Worm (Caenorhabditis elegans) whole organism, late embryonic: Measurements from ENCODE around the gene valv-1.

ENCODE experiments used
- C08G9.2 ChIP-seq: sonication (generic microtip); optimal IDR thresholded peaks from 2 replicates; lab custom pipeline; 2016; ENCODE audit warnings: mild to moderate bottlenecking, missing genetic modification characterization, moderate library complexity, missing compliant biosample characterization
- F13H6.1 ChIP-seq: sonication (generic microtip); optimal IDR thresholded peaks from 2 replicates; lab custom pipeline; 2016; ENCODE audit warnings: missing genetic modification characterization, missing compliant biosample characterization
- K09A11.1 ChIP-seq: sonication (generic microtip); optimal IDR thresholded peaks from 2 replicates; lab custom pipeline; 2017; ENCODE audit warnings: antibody characterized with exemption, mild to moderate bottlenecking, missing genetic modification characterization, missing compliant biosample characterization; ENCODE audit not compliant: insufficient read depth
- ceh-2 ChIP-seq: sonication (generic microtip); optimal IDR thresholded peaks from 2 replicates; lab custom pipeline; 2016; ENCODE audit warnings: missing genotype, missing genetic modification characterization, missing compliant biosample characterization
- ceh-22 ChIP-seq: sonication (generic microtip); optimal IDR thresholded peaks from 2 replicates; lab custom pipeline; 2017; ENCODE audit warnings: missing biosample characterization, missing genetic modification characterization
- ceh-24 ChIP-seq: sonication (generic microtip); optimal IDR thresholded peaks from 2 replicates; lab custom pipeline; 2016; ENCODE audit warnings: mild to moderate bottlenecking, missing genetic modification characterization, missing compliant biosample characterization
- ceh-45 ChIP-seq: fragments of 200-800 bp; sonication (Bioruptor generic); IDR thresholded peaks from 2 replicates; pipeline ENCODE4 v1.3.6; 2022; ENCODE audit warnings: missing genetic modification reagents, missing genetic modification characterization, missing compliant biosample characterization
- ceh-48 ChIP-seq: sonication (generic microtip); optimal IDR thresholded peaks from 2 replicates; lab custom pipeline; 2016; ENCODE audit warnings: missing genetic modification characterization, inconsistent platforms, missing compliant biosample characterization
- ceh-6 ChIP-seq: fragments of 200-800 bp; sonication (Bioruptor generic); optimal IDR thresholded peaks from 2 replicates; lab custom pipeline; 2018; ENCODE audit warnings: mild to moderate bottlenecking, missing genetic modification characterization, missing compliant biosample characterization
- ceh-9 ChIP-seq: sonication (generic microtip); optimal IDR thresholded peaks from 2 replicates; lab custom pipeline; 2016; ENCODE audit warnings: mild to moderate bottlenecking, missing genetic modification characterization, inconsistent platforms, missing compliant biosample characterization
- che-1 ChIP-seq: sonication (generic microtip); optimal IDR thresholded peaks from 2 replicates; lab custom pipeline; 2016; ENCODE audit warnings: mild to moderate bottlenecking, missing genetic modification characterization, missing compliant biosample characterization
- dmd-4 ChIP-seq: sonication (generic microtip); optimal IDR thresholded peaks from 2 replicates; lab custom pipeline; 2016; ENCODE audit warnings: borderline replicate concordance, missing genetic modification characterization, missing compliant biosample characterization
- elt-2 ChIP-seq: sonication (generic microtip); optimal IDR thresholded peaks from 2 replicates; lab custom pipeline; 2016; ENCODE audit warnings: missing genetic modification reagents, missing genetic modification characterization, missing compliant biosample characterization
- ets-4 ChIP-seq: sonication (generic microtip); optimal IDR thresholded peaks from 2 replicates; lab custom pipeline; 2016; ENCODE audit warnings: missing genetic modification characterization, missing compliant biosample characterization
- gmeb-2 ChIP-seq: sonication (generic microtip); optimal IDR thresholded peaks from 2 replicates; lab custom pipeline; 2016; ENCODE audit warnings: missing genetic modification characterization, inconsistent platforms, missing compliant biosample characterization
- hlh-13 ChIP-seq: fragments of 200-800 bp; sonication (Bioruptor generic); optimal IDR thresholded peaks from 2 replicates; lab custom pipeline; 2018; ENCODE audit warnings: mild to moderate bottlenecking, missing genetic modification characterization, missing compliant biosample characterization
- hlh-15 ChIP-seq: sonication (generic microtip); optimal IDR thresholded peaks from 2 replicates; lab custom pipeline; 2016; ENCODE audit warnings: missing genetic modification characterization, missing compliant biosample characterization
- hlh-6 ChIP-seq: sonication (generic microtip); optimal IDR thresholded peaks from 2 replicates; lab custom pipeline; 2016; ENCODE audit warnings: missing genotype, missing genetic modification characterization, missing compliant biosample characterization
- hlh-8 ChIP-seq: sonication (generic microtip); optimal IDR thresholded peaks from 2 replicates; lab custom pipeline; 2016; ENCODE audit warnings: missing genotype, missing genetic modification characterization, missing compliant biosample characterization
- lim-6 ChIP-seq: sonication (generic microtip); optimal IDR thresholded peaks from 2 replicates; lab custom pipeline; 2016; ENCODE audit warnings: missing genetic modification characterization, missing compliant biosample characterization
- lin-11 ChIP-seq: fragments of 200-800 bp; sonication (Bioruptor generic); optimal IDR thresholded peaks from 2 replicates; lab custom pipeline; 2018; ENCODE audit warnings: mild to moderate bottlenecking, missing genetic modification characterization, missing compliant biosample characterization
- nfya-1 ChIP-seq: sonication (generic microtip); optimal IDR thresholded peaks from 2 replicates; lab custom pipeline; 2017; ENCODE audit warnings: missing genetic modification characterization, mild to moderate bottlenecking, missing compliant biosample characterization, antibody characterized with exemption, moderate library complexity
- nhr-232 ChIP-seq: sonication (generic microtip); optimal IDR thresholded peaks from 2 replicates; lab custom pipeline; 2016; ENCODE audit warnings: missing genetic modification characterization, missing compliant biosample characterization
- pat-9 ChIP-seq: fragments of 200-800 bp; sonication (Bioruptor generic); optimal IDR thresholded peaks from 2 replicates; lab custom pipeline; 2018; ENCODE audit warnings: mild to moderate bottlenecking, missing genetic modification characterization, moderate library complexity, missing compliant biosample characterization
- pax-1 ChIP-seq: fragments of 150-350 bp; optimal IDR thresholded peaks from 2 replicates; lab custom pipeline; 2014; ENCODE audit warnings: missing biosample characterization, missing genetic modification characterization
- pros-1 ChIP-seq: fragments of 150-350 bp; optimal IDR thresholded peaks from 2 replicates; lab custom pipeline; 2014; ENCODE audit warnings: missing biosample characterization, missing genetic modification reagents, missing genetic modification characterization
- rnt-1 ChIP-seq: sonication (generic microtip); optimal IDR thresholded peaks from 2 replicates; lab custom pipeline; 2016; ENCODE audit warnings: missing genetic modification characterization, missing compliant biosample characterization
- sdc-2 ChIP-seq: sonication (generic microtip); optimal IDR thresholded peaks from 2 replicates; lab custom pipeline; 2016; ENCODE audit warnings: missing genotype, missing genetic modification characterization, missing compliant biosample characterization
- tbx-7 ChIP-seq: sonication (generic microtip); optimal IDR thresholded peaks from 2 replicates; lab custom pipeline; 2016; ENCODE audit warnings: missing genotype, missing genetic modification characterization, missing compliant biosample characterization
- unc-3 ChIP-seq, 2 experiments: fragments of 200-800 bp in 1 of 2; sonication (Bioruptor generic) in 1 of 2; sonication (generic microtip) in 1 of 2; conservative IDR thresholded peaks in 1 of 2; optimal IDR thresholded peaks in 1 of 2; 2 replicates each; pipeline versions ENCODE4 v1.3.6 to Lab custom; 2016 to 2022; ENCODE audit warnings: missing compliant biosample characterization in 2 of 2, missing genetic modification characterization in 2 of 2, missing genetic modification reagents in 1 of 2
- unc-42 ChIP-seq: sonication (generic microtip); optimal IDR thresholded peaks from 2 replicates; lab custom pipeline; 2016; ENCODE audit warnings: missing genotype, missing genetic modification characterization, missing compliant biosample characterization
- unc-55 ChIP-seq: sonication (generic microtip); optimal IDR thresholded peaks from 2 replicates; lab custom pipeline; 2017; ENCODE audit warnings: missing biosample characterization, missing genetic modification reagents, missing genetic modification characterization
- ztf-16 ChIP-seq: sonication (generic microtip); optimal IDR thresholded peaks from 2 replicates; lab custom pipeline; 2017; ENCODE audit warnings: missing genetic modification characterization, missing compliant biosample characterization

valv-1 gene

DNA sequence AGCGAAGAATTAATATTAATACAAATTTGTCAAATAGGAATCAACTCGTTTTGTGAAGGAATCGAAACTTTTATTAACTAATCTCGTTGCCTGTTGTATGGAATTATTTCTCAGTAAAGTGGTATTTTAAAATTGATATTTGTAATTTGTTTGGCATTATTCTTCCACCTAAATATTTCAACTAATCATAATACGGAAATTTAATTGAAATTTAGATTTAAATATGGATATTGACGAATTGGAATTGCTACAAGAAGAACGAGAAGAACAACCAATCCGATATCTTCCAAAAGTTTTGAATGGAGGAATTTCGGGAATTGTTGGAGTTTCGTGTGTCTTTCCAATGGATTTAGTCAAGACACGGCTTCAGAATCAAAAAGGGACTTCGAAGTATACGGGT lies 29.7 kb upstream of the valv-1 start, which contains the start of gene slc-25A18.2:
TSS of gene slc-25A18.2 (plus strand) at position 216 of the 400 bp plus-strand sequence.
- TF ChIP-seq unc-55 (GFP tag; lab: Kevin White, UChicago): no peak
- TF ChIP-seq lin-11 (tag; lab: Kevin White, UChicago): no peak
- TF ChIP-seq pat-9: no peak
- no peak for TF ChIP-seq hlh-15 (tag; lab: Kevin White, UChicago)
- no peak for TF ChIP-seq ztf-16 (tag; lab: Kevin White, UChicago)
- no peak for TF ChIP-seq nfya-1 (tag; lab: Kevin White, UChicago)
- no peak for TF ChIP-seq ets-4 (tag; lab: Kevin White, UChicago)
- no peak for TF ChIP-seq ceh-48
- TF ChIP-seq sdc-2 (tag; lab: Kevin White, UChicago): no peak
- TF ChIP-seq tbx-7 (tag; lab: Kevin White, UChicago): no peak
- TF ChIP-seq unc-42 (tag; lab: Kevin White, UChicago): no peak
- no peak for TF ChIP-seq ceh-22 (tag; lab: Kevin White, UChicago)
- no peak for TF ChIP-seq ceh-24 (tag; lab: Kevin White, UChicago)
- TF ChIP-seq hlh-6 (tag; lab: Kevin White, UChicago): no peak
- no peak for TF ChIP-seq nhr-232
- no peak for TF ChIP-seq F13H6.1
- TF ChIP-seq hlh-8 (tag; lab: Kevin White, UChicago): no peak
- TF ChIP-seq elt-2: no peak
- no peak for TF ChIP-seq ceh-45
- no peak for TF ChIP-seq ceh-9 (tag; lab: Kevin White, UChicago)
- TF ChIP-seq, all 69 proteins: peak for 0

DNA sequence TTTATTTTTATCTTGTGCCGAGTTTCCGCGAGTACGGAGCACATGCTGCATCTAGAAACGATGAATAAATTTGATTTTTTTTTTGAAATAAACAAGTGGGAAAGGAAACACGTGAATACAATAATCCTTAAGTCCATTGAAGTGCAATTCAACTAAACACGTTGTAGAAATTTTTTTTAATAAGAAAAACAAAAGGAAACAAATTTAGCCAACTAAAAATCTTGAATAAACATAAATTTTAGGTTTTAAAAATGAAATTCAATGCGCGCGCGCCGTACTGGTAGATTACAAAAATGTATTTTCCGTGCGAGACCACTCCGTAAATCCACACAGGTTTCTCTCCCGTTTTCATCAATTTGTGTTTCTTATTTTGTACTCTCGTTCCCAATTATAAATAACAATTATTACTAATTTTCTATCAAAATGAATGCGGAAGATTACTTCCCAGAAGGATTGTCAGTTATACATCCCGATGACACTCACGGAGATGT lies 28.1 kb upstream of the valv-1 start, which contains the start of the genes plk-3 and F55G1.6:
TSS of gene plk-3 (minus strand) at position 51 of the 491 bp plus-strand sequence.
TSS of gene F55G1.6 (plus strand) at position 359 of the 491 bp plus-strand sequence.
- TF ChIP-seq C08G9.2 (no peak), unc-3 (GFP tag; conservative IDR thresholded peaks at IDR 0.05; lab: Robert Waterston, UW) (no peak), unc-3 (tag; optimal IDR thresholded peaks at IDR 0.05; lab: Kevin White, UChicago) (no peak), hlh-13 (GFP tag; lab: Kevin White, UChicago) (no peak), pax-1 (no peak), ceh-6 (GFP tag; lab: Kevin White, UChicago) (no peak), K09A11.1 (tag; lab: Kevin White, UChicago) (no peak)
- TF ChIP-seq, all 69 proteins: peak for 0

- no peak for TF ChIP-seq pros-1
- no peak for TF ChIP-seq K09A11.1 (tag; lab: Kevin White, UChicago)
Observed at ce11 chrIV:7469782-7470413, 24.8 kb upstream of the valv-1 start, which contains the start of gene F55G1.7. Gene F55G1.7, minus strand, starts transcription at chrIV:7469832.

DNA sequence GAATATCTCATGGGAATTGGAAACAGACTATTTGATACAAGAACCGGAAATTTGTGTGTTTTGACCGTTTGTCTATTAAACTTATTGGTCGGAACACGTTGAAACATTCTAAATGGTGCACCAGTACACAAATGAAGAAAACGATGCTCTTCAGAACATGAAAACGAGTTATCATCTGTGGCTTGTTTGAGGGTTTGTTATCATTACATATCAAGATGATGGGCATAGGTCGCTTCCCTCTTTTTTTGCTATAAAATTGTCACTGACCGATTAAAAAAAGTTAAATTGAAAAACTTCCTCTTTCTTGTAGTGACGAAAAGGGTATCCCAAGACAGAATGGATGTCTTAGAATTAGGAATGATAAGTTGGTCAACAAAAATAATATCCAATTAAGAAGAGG lies 23.5 kb upstream of the valv-1 start:
- TF ChIP-seq ceh-9 (tag; lab: Kevin White, UChicago): no peak
- TF ChIP-seq lim-6 (tag; lab: Kevin White, UChicago): no peak
- no peak for TF ChIP-seq dmd-4 (tag; lab: Kevin White, UChicago)
- no peak for TF ChIP-seq pros-1

- no peak for TF ChIP-seq rnt-1 (tag; lab: Kevin White, UChicago)
- no peak for TF ChIP-seq ceh-2 (tag; lab: Kevin White, UChicago)
- no peak for TF ChIP-seq C08G9.2
- TF ChIP-seq F13H6.1: no peak
- TF ChIP-seq che-1 (tag; lab: Kevin White, UChicago): no peak
- TF ChIP-seq gmeb-2 (tag; lab: Kevin White, UChicago): no peak
Observed at ce11 chrIV:7467170-7467569, 22.0 kb upstream of the valv-1 start.
